Fruit fly (Drosophila melanogaster): Measurements from ENCODE around the gene CG46448.

The CG46448 gene

dm6 chr2L:2380805-2381204 is 10.7 kb upstream of the CG46448 start, which contains the start of gene Eogt (continued):
- TF ChIP-seq CG7839 (tag; optimal IDR thresholded peaks at IDR 0.05) (peak; percentile 96), Bgb (GFP tag; IDR thresholded peaks at IDR 0.05; ENCODE audit: partially characterized antibody) (no peak), CG3726 (GFP tag; IDR thresholded peaks at IDR 0.05) (peak; percentile 95), MTF-1 (GFP tag; optimal IDR thresholded peaks at IDR 0.05; ENCODE audit: borderline replicate concordance) (peak; percentile 73), CG1602 (GFP tag; optimal IDR thresholded peaks at IDR 0.05) (peak; percentile 95), slbo (GFP tag; IDR thresholded peaks at IDR 0.05) (peak; percentile 98), kay (GFP tag; optimal IDR thresholded peaks at IDR 0.05) (peak; percentile 84), gsb (GFP tag; IDR thresholded peaks at IDR 0.05) (peak; percentile 92), dmrt99B (tag; optimal IDR thresholded peaks at IDR 0.05) (peak; percentile 90), CG5180 (GFP tag; optimal IDR thresholded peaks at IDR 0.05) (peak; percentile 61), jigr1 (GFP tag; IDR thresholded peaks at IDR 0.05) (peak; percentile 95), CG31388 (GFP tag; optimal IDR thresholded peaks at IDR 0.05) (peak; percentile 67), CG9817 (tag; optimal IDR thresholded peaks at IDR 0.05) (peak; percentile 93), CG14441 (GFP tag; IDR thresholded peaks at IDR 0.05) (peak; percentile 96), CG4328 (GFP tag; optimal IDR thresholded peaks at IDR 0.05) (peak; percentile 60), onecut (GFP tag; IDR thresholded peaks at IDR 0.05) (peak; percentile 90), Dp (GFP tag; optimal IDR thresholded peaks at IDR 0.05) (peak; percentile 28), crp (GFP tag; optimal IDR thresholded peaks at IDR 0.05) (peak in 1 of 2 experiments; percentile 64), tin (GFP tag; optimal IDR thresholded peaks at IDR 0.05) (peak; percentile 88), CG2199 (GFP tag; IDR thresholded peaks at IDR 0.05) (peak; percentile 96), CG7963 (GFP tag; IDR thresholded peaks at IDR 0.05; ENCODE audit: partially characterized antibody) (no peak), CG14860 (GFP tag; IDR thresholded peaks at IDR 0.05; ENCODE audit: partially characterized antibody) (no peak), CG8290 (GFP tag; optimal IDR thresholded peaks at IDR 0.05) (peak; percentile 84), CG8290 (tag; optimal IDR thresholded peaks at IDR 0.05) (peak; percentile 58 to 98), CG30431 (GFP tag; optimal IDR thresholded peaks at IDR 0.05) (peak; percentile 93), Mad (GFP tag; optimal IDR thresholded peaks at IDR 0.05) (peak; percentile 71), Oaz (GFP tag; IDR thresholded peaks at IDR 0.05) (peak; percentile 95), Atf6 (GFP tag; IDR thresholded peaks at IDR 0.05) (peak; percentile 94), CG11247 (GFP tag; IDR thresholded peaks at IDR 0.05) (peak; percentile 92), ERR (GFP tag; optimal IDR thresholded peaks at IDR 0.05) (no peak), CG7372 (GFP tag; IDR thresholded peaks at IDR 0.05) (peak; percentile 94), tx (GFP tag; optimal IDR thresholded peaks at IDR 0.05) (peak; percentile 37), CG7745 (tag; optimal IDR thresholded peaks at IDR 0.05) (no peak), tgo (GFP tag; IDR thresholded peaks at IDR 0.05) (peak; percentile 97), trh (GFP tag; optimal IDR thresholded peaks at IDR 0.05) (peak; percentile 82), ap (GFP tag; IDR thresholded peaks at IDR 0.05) (peak; percentile 96), esg (GFP tag; conservative IDR thresholded peaks at IDR 0.05) (peak; percentile 96), CG9215 (GFP tag; IDR thresholded peaks at IDR 0.05) (peak; percentile 91), CG7928 (GFP tag; optimal IDR thresholded peaks at IDR 0.05) (peak; percentile 59), CG17186 (GFP tag; optimal IDR thresholded peaks at IDR 0.05) (peak; percentile 64), CG14965 (GFP tag; optimal IDR thresholded peaks at IDR 0.05; ENCODE audit: borderline replicate concordance) (no peak), cad (GFP tag; optimal IDR thresholded peaks at IDR 0.05) (no peak), CG18011 (GFP tag; optimal IDR thresholded peaks at IDR 0.05) (peak; percentile 86), CG2116 (GFP tag; optimal IDR thresholded peaks at IDR 0.05) (peak; percentile 77), lola (GFP tag; optimal IDR thresholded peaks at IDR 0.05) (peak in 1 of 3 experiments; percentile 93), CG4820 (GFP tag; optimal IDR thresholded peaks at IDR 0.05) (peak; percentile 91), CG2129 (GFP tag; IDR thresholded peaks at IDR 0.05; ENCODE audit: partially characterized antibody) (no peak), slp2 (GFP tag; optimal IDR thresholded peaks at IDR 0.05) (peak; percentile 63), bcd (GFP tag; optimal IDR thresholded peaks at IDR 0.05) (peak; percentile 96), gt (GFP tag; IDR thresholded peaks at IDR 0.05) (peak; percentile 92), D19A (tag; optimal IDR thresholded peaks at IDR 0.05) (peak; percentile 86)

Measured in whole organism, embryonic.